Fruit fly (Drosophila melanogaster) Kc167 (cell line): Measurements from ENCODE around the gene Gyc89Db.

Experiments
- Myc ChIP-seq: fragments of >200 bp; optimal IDR thresholded peaks from 2 replicates; lab custom pipeline; 2017; ENCODE audit warnings: missing external identifiers
- h ChIP-seq: fragments of >200 bp; optimal IDR thresholded peaks from 3 replicates; lab custom pipeline; 2018; ENCODE audit warnings: missing external identifiers

DNA sequence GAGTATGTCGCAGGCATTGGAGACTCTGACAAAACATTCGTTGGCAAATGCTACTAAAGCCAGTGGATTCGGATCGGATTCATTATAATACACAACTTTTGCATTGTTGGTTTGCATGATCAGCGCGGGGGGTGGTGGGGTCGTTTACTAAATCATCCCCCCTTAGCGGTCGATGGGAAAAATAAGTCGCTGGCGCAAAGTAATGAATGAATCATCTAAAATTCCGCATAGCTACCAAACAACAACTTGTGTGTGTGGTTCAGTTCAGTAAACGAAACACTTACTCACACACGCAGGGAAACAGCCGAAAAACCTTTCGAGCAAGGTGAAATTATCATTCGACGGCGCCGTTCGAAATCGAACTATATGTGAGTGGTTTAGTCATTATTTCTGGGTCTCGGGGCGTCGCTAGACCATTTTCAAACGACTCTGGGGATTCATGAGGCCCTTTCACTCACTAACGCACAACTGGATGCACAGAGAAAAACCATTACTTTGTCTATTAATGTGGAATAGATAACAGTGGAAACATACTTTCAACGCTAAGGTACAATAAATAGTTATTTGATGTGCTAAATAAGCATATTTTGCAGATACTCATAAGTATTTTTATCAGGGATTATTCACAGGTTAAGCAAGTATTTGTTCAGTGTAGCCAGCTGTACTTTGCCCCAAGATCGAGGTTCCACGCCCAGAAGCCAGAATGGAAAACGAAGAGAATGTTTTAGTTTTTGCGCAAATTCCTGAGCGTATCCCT, 28.4 kb upstream of the Gyc89Db start:
- TF ChIP-seq h (no peak), Myc (lab: Kevin White, UChicago) (no peak)
